Worm (Caenorhabditis elegans): ENCODE results near the gene mbk-2.

The mbk-2 gene

ce11 chrIV:12994376-12994775, 14.6 kb upstream of the mbk-2 start, which contains the start of gene K10D11.4:
TSS of gene K10D11.4 (minus strand) at chrIV:12994476.
- TF ChIP-seq duxl-1 (tag; optimal IDR thresholded peaks at IDR 0.05; ENCODE audit: poor library complexity) (no peak), lin-39 (tag; optimal IDR thresholded peaks at IDR 0.05) (no peak), tra-1 (GFP tag; IDR thresholded peaks at IDR 0.05) (no peak), nhr-77 (tag; optimal IDR thresholded peaks at IDR 0.05) (no peak), nhr-10 (tag; optimal IDR thresholded peaks at IDR 0.05) (no peak), tag-97 (GFP tag; IDR thresholded peaks at IDR 0.05) (no peak), pha-4 (GFP tag; IDR thresholded peaks at IDR 0.05) (no peak), pha-4 (tag; optimal IDR thresholded peaks at IDR 0.05) (no peak), sdz-12 (GFP tag; optimal IDR thresholded peaks at IDR 0.05) (no peak), egl-43 (GFP tag; IDR thresholded peaks at IDR 0.05) (no peak), unc-39 (tag; optimal IDR thresholded peaks at IDR 0.05) (no peak), dmd-8 (GFP tag; IDR thresholded peaks at IDR 0.05) (no peak), lsy-2 (tag; optimal IDR thresholded peaks at IDR 0.05) (no peak), zfp-2 (tag; optimal IDR thresholded peaks at IDR 0.05) (no peak), nhr-102 (tag; optimal IDR thresholded peaks at IDR 0.05) (no peak), nhr-6 (tag; optimal IDR thresholded peaks at IDR 0.05) (no peak), F10B5.3 (tag; optimal IDR thresholded peaks at IDR 0.05) (no peak), lin-13 (GFP tag; optimal IDR thresholded peaks at IDR 0.05) (no peak), set-16 (GFP tag; IDR thresholded peaks at IDR 0.05) (no peak), nhr-48 (tag; optimal IDR thresholded peaks at IDR 0.05) (no peak)

DNA sequence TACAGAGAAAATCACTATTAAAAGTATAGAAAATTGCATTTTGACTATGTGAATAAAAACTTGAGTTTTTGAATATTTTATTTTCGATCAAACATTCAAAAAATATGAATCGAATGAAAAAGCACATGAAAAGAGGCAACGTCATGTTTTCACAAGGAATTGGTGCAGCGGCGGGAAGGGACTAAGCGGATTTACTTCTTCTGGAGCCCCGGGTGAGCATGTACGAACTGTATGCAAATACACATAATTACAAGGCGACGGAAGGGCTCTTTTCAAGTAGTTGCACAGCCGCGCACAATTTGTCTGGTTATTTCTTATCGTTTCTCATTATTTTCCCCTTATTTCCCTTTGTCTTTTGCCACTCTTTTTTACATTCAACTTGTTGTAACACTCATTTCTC, 13.1 kb upstream of the mbk-2 start, which contains the start of gene K10D11.7:
Gene K10D11.7, minus strand, starts transcription at position 101 of the 400 bp plus-strand sequence.
- TF ChIP-seq fkh-10 (GFP tag; optimal IDR thresholded peaks at IDR 0.05) (no peak), lin-13 (GFP tag; optimal IDR thresholded peaks at IDR 0.05) (no peak)

DNA sequence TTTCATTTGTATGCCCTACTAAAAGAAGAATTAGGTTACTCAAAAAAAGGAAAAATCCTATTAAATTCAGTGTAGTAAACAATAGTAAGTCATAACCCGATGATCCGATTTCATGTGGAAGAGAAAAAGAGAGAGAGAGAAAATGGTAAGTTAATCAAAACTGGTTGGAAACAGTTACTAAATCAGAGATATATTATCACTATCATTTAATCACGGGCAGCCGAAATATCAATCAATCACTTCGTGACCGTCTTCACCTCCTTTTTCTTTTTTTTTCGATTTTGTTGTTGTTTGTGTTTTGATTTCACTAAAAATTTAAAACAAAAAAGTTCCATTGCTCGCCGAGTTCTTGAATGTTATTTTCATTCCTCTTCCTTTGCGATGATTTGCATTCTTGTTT, 11.4 kb upstream of the mbk-2 start:
- TF ChIP-seq hlh-30 (tag; optimal IDR thresholded peaks at IDR 0.05; ENCODE audit: insufficient read depth) (peak; percentile 48), dve-1 (tag; optimal IDR thresholded peaks at IDR 0.05; ENCODE audit: insufficient read depth) (no peak), nhr-28 (tag; optimal IDR thresholded peaks at IDR 0.05) (peak; percentile 27)

DNA sequence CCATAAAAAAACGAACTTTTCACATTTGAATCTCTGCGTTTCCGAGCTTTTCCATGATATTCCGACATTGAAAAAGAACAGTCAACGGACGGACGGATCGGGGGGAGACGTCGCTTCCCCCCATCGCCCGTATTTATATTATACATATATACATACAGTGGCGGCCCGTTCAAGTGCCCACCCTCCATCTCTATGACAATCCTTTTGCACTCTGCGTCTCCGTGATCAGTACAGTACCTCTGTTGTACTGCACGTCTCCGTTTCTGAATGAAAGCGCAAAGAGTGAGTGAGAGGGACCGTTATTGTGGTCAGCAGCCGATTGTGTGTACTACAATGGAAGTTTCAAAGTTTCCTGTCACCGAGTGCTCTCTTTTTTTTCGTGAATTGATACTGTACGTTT, 9.9 kb upstream of the mbk-2 start:
- TF ChIP-seq mes-2 (tag; optimal IDR thresholded peaks at IDR 0.05; ENCODE audit: poor library complexity, severe bottlenecking) (peak; percentile 42), saeg-2 (GFP tag; IDR thresholded peaks at IDR 0.05) (no peak), F26F4.8 (GFP tag; conservative IDR thresholded peaks at IDR 0.05) (no peak), Y5F2A.4 (GFP tag; optimal IDR thresholded peaks at IDR 0.05) (no peak), hlh-11 (tag; optimal IDR thresholded peaks at IDR 0.05) (peak; percentile 17), egl-27 (tag; optimal IDR thresholded peaks at IDR 0.05) (no peak), nhr-6 (tag; optimal IDR thresholded peaks at IDR 0.05) (no peak), R02D3.7 (tag; optimal IDR thresholded peaks at IDR 0.05) (no peak), attf-4 (tag; optimal IDR thresholded peaks at IDR 0.05) (no peak), egl-43 (GFP tag; IDR thresholded peaks at IDR 0.05) (no peak), D1046.2 (GFP tag; IDR thresholded peaks at IDR 0.05) (no peak), mxl-2 (GFP tag; conservative IDR thresholded peaks at IDR 0.05) (no peak)

ce11 chrIV:13009507-13009906, 549 bp downstream of the mbk-2 start:
- TF ChIP-seq zfp-2 (tag; optimal IDR thresholded peaks at IDR 0.05) (no peak), fkh-10 (GFP tag; optimal IDR thresholded peaks at IDR 0.05) (no peak), mxl-2 (GFP tag; conservative IDR thresholded peaks at IDR 0.05) (no peak), mdl-1 (tag; optimal IDR thresholded peaks at IDR 0.05) (no peak)

All from whole organism, L4 larva.